Worm (Caenorhabditis elegans): ENCODE data around the gene kqt-3.
A peak's percentile ranks its signal among the peaks of the same experiment; 100 is the strongest.
"Not testable (repeated sequence)": the region's sequence is repeated elsewhere in the genome, so short reads cannot be mapped to it uniquely, and the experiment has no call there.

kqt-3 gene

DNA sequence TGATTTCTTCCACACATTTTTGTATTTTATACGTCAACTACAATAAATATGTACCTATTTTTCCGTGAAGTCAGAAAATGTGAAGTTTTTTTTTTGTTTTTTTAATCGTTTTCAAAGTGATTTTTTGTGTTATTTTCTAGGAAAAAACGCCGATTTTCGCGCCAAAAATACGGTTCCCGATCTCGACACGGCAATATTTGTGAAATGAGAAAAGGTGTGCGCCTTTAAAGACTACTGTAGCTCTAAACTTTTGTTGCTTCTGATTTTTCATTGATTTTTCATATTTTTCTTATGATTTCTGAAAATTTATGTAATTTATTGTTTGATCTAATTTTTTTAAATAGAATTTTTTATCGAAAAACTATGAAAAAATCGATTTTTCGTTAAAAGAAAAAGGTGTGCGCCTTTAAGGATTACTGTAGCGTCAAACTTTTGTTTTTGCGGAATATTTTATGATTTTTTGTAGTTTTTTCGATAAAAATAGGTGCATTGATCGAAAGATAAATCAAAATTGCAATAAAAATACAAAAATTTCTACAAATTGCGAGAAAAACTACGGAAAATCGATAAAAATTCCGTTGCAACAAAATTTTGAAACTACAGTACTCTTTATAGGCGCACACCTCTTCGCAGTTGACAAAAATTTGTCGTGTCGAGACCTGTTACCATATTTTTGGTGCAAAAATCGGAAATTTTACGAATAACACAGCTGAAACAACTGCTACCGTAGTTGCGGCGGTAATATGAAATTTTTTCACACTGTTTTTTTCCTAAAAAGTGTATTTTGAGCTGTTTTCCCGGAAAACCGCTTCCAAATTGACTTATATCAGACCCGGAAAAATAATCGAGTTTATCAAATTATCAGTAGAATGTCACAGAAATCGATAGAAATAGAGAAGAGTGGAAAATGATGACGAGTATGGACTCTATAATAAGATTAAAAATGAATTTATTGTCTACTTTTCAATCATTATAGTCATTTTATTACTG is at the start of gene kqt-3:
Gene kqt-3, plus strand, starts transcription at position 940 of the 990 bp plus-strand sequence.
- TF ChIP-seq flt-1 (GFP tag; IDR thresholded peaks at IDR 0.05) (no peak), F13C5.2 (tag; optimal IDR thresholded peaks at IDR 0.05) (no peak), B0310.2 (tag; optimal IDR thresholded peaks at IDR 0.05) (no peak)

- TF ChIP-seq flt-1 (GFP tag; IDR thresholded peaks at IDR 0.05) (no peak), ets-7 (tag; optimal IDR thresholded peaks at IDR 0.05) (no peak), ceh-13 (GFP tag; optimal IDR thresholded peaks at IDR 0.05) (no peak), tbx-37 (GFP tag; conservative IDR thresholded peaks at IDR 0.05) (no peak), sea-1 (GFP tag; conservative IDR thresholded peaks at IDR 0.05) (no peak), F13C5.2 (tag; optimal IDR thresholded peaks at IDR 0.05) (no peak), ama-1 (optimal IDR thresholded peaks at IDR 0.05) (no peak), hmg-4 (GFP tag; optimal IDR thresholded peaks at IDR 0.05) (no peak), aly-1 (tag; optimal IDR thresholded peaks at IDR 0.05) (no peak), hnd-1 (tag; optimal IDR thresholded peaks at IDR 0.05) (no peak), ceh-36 (tag; optimal IDR thresholded peaks at IDR 0.05) (no peak), B0310.2 (tag; optimal IDR thresholded peaks at IDR 0.05) (no peak), pes-1 (GFP tag; IDR thresholded peaks at IDR 0.05) (no peak), hmbx-1 (tag; optimal IDR thresholded peaks at IDR 0.05) (no peak), scrt-1 (GFP tag; IDR thresholded peaks at IDR 0.05) (no peak), tbx-11 (GFP tag; IDR thresholded peaks at IDR 0.05) (no peak), tra-4 (tag; optimal IDR thresholded peaks at IDR 0.05) (no peak)
These were observed 47.9 kb upstream of the kqt-3 start, which contains the start of gene fbxa-169 for ce11 chrII:13648230-13648629. TSS of gene fbxa-169 (plus strand) at chrII:13648530.

DNA sequence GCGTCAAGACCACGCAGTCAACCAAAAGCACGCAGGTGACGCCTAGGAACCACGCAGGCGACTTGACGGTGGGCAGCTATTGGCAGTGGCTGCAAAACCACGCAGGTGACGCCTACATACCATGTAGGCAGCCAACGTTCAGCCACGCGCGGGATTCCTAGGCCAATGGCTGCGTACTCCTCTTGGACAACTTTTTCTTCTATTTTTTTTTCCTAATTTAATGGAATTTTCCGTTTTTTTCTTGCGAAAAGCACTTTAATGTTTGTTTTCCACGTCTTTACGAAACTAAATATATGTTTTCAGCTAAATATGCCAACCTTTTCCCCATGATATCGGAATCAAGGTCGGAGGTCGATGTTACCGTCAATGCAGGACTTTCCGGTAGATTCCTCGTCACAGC is 41.4 kb upstream of the kqt-3 start, which contains the start of gene C31C9.9:
Gene C31C9.9, plus strand, starts transcription at position 301 of the 400 bp plus-strand sequence.
- not testable (repeated sequence) for TF ChIP-seq hmg-4 (GFP tag; optimal IDR thresholded peaks at IDR 0.05); pes-1 (GFP tag; IDR thresholded peaks at IDR 0.05); ets-7 (tag; optimal IDR thresholded peaks at IDR 0.05)

DNA sequence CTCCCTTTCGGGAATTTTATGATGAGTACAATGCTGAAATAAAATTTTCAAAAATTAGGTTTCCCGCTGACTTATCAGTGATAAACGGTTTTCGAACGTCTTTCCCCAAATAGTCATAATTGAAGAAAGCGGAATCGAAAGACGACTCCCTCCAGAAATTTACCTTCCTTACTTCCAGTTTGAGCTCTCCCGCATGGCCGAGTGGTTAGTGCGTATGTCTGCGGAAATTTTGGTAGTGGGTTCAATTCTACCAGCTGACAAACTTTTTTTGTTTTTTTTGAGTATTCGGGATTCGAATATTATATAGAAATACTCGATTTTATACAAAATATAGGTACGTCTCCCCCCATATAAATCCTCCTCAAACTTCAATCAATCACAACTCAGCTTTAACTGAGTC is 37.7 kb upstream of the kqt-3 start:
- 0 out of 2 replicates have a peak, but pooled peaks have one; percentile 35 for TF ChIP-seq pes-1 (GFP tag; IDR thresholded peaks at IDR 0.05)

ce11 chrII:13661990-13662389 is 34.1 kb upstream of the kqt-3 start, which contains the start of gene C31C9.6:
TSS of gene C31C9.6 (minus strand) at chrII:13662090.
- TF ChIP-seq scrt-1 (GFP tag; IDR thresholded peaks at IDR 0.05); hmg-4 (GFP tag; optimal IDR thresholded peaks at IDR 0.05); aly-1 (tag; optimal IDR thresholded peaks at IDR 0.05): not testable (repeated sequence)

DNA sequence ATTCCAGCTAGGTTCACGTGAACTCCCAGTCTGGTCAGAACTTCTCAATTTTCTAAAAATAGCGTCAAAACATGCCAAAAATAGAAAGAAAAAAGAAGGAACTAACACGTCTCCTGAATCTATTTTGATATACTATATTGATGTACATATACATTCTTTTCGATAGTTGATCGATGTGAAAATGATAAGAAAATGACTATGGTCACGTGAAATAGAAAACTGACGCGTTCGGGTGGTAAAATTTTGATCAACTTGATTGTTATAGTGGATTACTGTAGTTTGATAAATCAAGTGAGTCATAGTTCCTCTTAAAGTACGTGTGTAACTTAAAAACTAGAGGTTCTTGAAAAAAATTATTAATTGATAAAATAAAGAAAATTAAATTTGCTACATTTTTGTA is 31.7 kb upstream of the kqt-3 start:
- TF ChIP-seq hmg-4 (GFP tag; optimal IDR thresholded peaks at IDR 0.05) (no peak), ets-7 (tag; optimal IDR thresholded peaks at IDR 0.05) (no peak), pes-1 (GFP tag; IDR thresholded peaks at IDR 0.05) (no peak), sea-1 (GFP tag; conservative IDR thresholded peaks at IDR 0.05) (no peak), tbx-11 (GFP tag; IDR thresholded peaks at IDR 0.05) (no peak), B0310.2 (tag; optimal IDR thresholded peaks at IDR 0.05) (no peak), hmbx-1 (tag; optimal IDR thresholded peaks at IDR 0.05) (no peak), ceh-36 (tag; optimal IDR thresholded peaks at IDR 0.05) (no peak), F13C5.2 (tag; optimal IDR thresholded peaks at IDR 0.05) (no peak), tra-4 (tag; optimal IDR thresholded peaks at IDR 0.05) (no peak)

DNA sequence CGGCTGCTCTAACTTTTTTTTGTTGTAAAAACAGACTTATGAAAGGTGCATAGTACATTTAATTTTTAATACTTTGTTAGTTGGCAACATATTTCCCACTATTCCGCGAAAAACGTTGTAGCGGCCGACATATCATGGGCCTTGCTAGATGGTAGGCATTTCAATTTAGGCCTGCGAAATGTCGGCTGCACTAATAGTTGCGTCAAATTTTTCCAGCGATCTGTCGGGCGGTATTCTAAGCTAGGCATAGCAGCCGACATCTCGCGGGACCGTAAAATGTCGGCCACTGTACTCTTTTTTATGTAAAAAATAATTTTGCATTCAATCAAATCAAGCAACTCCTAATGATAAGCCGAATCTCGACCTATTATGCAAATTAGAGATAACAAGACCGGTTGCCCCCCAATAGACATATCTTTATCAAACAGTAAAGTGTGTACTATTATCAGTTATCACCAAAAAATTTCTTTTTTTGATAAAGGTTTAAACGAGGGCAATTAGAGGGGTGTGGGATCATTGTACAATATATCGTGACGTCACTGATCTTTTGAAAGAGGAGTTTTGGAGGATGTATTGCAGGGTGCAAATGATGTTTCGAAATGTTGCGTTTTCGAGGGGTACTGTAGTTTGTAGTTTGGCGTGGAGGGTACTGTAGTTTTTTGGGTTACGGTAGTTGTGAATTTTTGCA is 30.9 kb upstream of the kqt-3 start:
- TF ChIP-seq ets-7 (tag; optimal IDR thresholded peaks at IDR 0.05): no peak
- no peak for TF ChIP-seq tbx-11 (GFP tag; IDR thresholded peaks at IDR 0.05)
- TF ChIP-seq flt-1 (GFP tag; IDR thresholded peaks at IDR 0.05): no peak
- TF ChIP-seq hmg-4 (GFP tag; optimal IDR thresholded peaks at IDR 0.05): no peak
- TF ChIP-seq sea-1 (GFP tag; conservative IDR thresholded peaks at IDR 0.05): no peak
- TF ChIP-seq scrt-1 (GFP tag; IDR thresholded peaks at IDR 0.05): no peak
- TF ChIP-seq B0310.2 (tag; optimal IDR thresholded peaks at IDR 0.05): no peak
- TF ChIP-seq ama-1 (optimal IDR thresholded peaks at IDR 0.05): no peak
- TF ChIP-seq tbx-37 (GFP tag; conservative IDR thresholded peaks at IDR 0.05): no peak
- no peak for TF ChIP-seq hmbx-1 (tag; optimal IDR thresholded peaks at IDR 0.05)

DNA sequence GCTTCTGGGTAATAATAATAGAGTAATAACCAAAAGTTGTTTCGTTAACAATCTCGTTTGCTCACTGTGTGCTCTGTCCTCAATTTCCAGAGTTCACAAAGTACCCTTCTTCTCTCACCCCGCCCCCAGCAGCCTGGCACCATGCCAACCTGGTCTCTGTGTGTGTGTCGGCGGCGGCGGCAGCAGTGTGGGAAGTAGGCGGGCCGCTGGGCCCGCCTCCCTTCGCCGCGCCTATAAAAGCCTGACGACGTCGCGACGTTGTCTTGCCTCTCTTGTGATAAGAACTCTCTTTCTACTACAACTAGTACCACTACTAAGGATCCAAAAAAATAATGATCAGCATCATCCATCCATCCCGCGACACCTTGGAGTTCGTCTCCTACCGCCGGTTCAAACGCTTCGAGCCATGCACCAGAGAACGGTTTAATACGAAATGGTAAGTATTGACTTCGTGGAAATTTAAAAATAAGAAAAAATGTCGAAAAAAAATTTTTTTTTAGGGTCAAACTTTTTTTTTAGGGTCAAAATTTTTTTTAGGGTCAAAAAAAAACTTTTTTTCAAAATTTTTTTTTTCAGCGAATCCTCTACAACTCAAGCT is 27.1 kb upstream of the kqt-3 start, which contains the start of gene C31C9.7:
Gene C31C9.7, plus strand, starts transcription at position 261 of the 598 bp plus-strand sequence.
- TF ChIP-seq ceh-36 (tag; optimal IDR thresholded peaks at IDR 0.05): no peak
- no peak for TF ChIP-seq aly-1 (tag; optimal IDR thresholded peaks at IDR 0.05)
- no peak for TF ChIP-seq hmg-4 (GFP tag; optimal IDR thresholded peaks at IDR 0.05)
- TF ChIP-seq ceh-13 (GFP tag; optimal IDR thresholded peaks at IDR 0.05): no peak
- no peak for TF ChIP-seq flt-1 (GFP tag; IDR thresholded peaks at IDR 0.05)
- TF ChIP-seq sea-1 (GFP tag; conservative IDR thresholded peaks at IDR 0.05): no peak
- TF ChIP-seq ets-7 (tag; optimal IDR thresholded peaks at IDR 0.05): no peak
- no peak for TF ChIP-seq scrt-1 (GFP tag; IDR thresholded peaks at IDR 0.05)
- no peak for TF ChIP-seq tra-4 (tag; optimal IDR thresholded peaks at IDR 0.05)
- no peak for TF ChIP-seq F13C5.2 (tag; optimal IDR thresholded peaks at IDR 0.05)
- no peak for TF ChIP-seq B0310.2 (tag; optimal IDR thresholded peaks at IDR 0.05)
- no peak for TF ChIP-seq tbx-37 (GFP tag; conservative IDR thresholded peaks at IDR 0.05)
- TF ChIP-seq ama-1 (optimal IDR thresholded peaks at IDR 0.05): no peak
- no peak for TF ChIP-seq hnd-1 (tag; optimal IDR thresholded peaks at IDR 0.05)
- no peak for TF ChIP-seq tbx-11 (GFP tag; IDR thresholded peaks at IDR 0.05)
- TF ChIP-seq hmbx-1 (tag; optimal IDR thresholded peaks at IDR 0.05): no peak
- no peak for TF ChIP-seq pes-1 (GFP tag; IDR thresholded peaks at IDR 0.05)

Data from whole organism, early embryonic.